Worm (Caenorhabditis elegans): ENCODE results near the gene ltah-1.1.

Gene ltah-1.1

ce11 chrIV:12274365-12274764 is 5.1 kb upstream of the ltah-1.1 start:
- TF ChIP-seq rcor-1 (GFP tag; IDR thresholded peaks at IDR 0.05), result no peak

- TF ChIP-seq lin-26 (GFP tag; IDR thresholded peaks at IDR 0.05) (no peak), chd-7 (tag; optimal IDR thresholded peaks at IDR 0.05) (no peak), egl-18 (GFP tag; IDR thresholded peaks at IDR 0.05) (no peak), mxl-1 (tag; optimal IDR thresholded peaks at IDR 0.05) (no peak), tlf-1 (GFP tag; optimal IDR thresholded peaks at IDR 0.05) (peak; percentile 1), C06A6.2 (GFP tag; conservative IDR thresholded peaks at IDR 0.05) (no peak)
Observed at ce11 chrIV:12275892-12276291, 3.5 kb upstream of the ltah-1.1 start, which contains the start of gene vps-8. TSS of gene vps-8 (minus strand) at chrIV:12275992.

- TF ChIP-seq snpc-1.3 (tag; optimal IDR thresholded peaks at IDR 0.05; ENCODE audit: insufficient read depth) (peak; percentile 24), lsl-1 (GFP tag; optimal IDR thresholded peaks at IDR 0.05) (peak; percentile 74), F33H1.4 (GFP tag; IDR thresholded peaks at IDR 0.05) (peak; percentile 77), madf-6 (GFP tag; IDR thresholded peaks at IDR 0.05) (peak; percentile 68; the same call in 1 of the 2 replicates), snpc-4 (GFP tag; optimal IDR thresholded peaks at IDR 0.05) (no peak), snpc-4 (tag; optimal IDR thresholded peaks at IDR 0.05) (peak in 1 of 4 experiments; percentile 21), D2030.7 (GFP tag; IDR thresholded peaks at IDR 0.05) (0 out of 2 replicates have a peak, but pooled peaks have one; percentile 36), nhr-120 (GFP tag; IDR thresholded peaks at IDR 0.05) (no peak), lin-26 (GFP tag; IDR thresholded peaks at IDR 0.05) (no peak), xnd-1 (tag; optimal IDR thresholded peaks at IDR 0.05) (peak; percentile 48), let-607 (tag; optimal IDR thresholded peaks at IDR 0.05) (peak in 1 of 2 experiments; percentile 16), dox-1 (GFP tag; IDR thresholded peaks at IDR 0.05) (0 out of 2 replicates have a peak, but pooled peaks have one; percentile 17), madf-8 (GFP tag; conservative IDR thresholded peaks at IDR 0.05) (peak; percentile 11; the same call in 1 of the 2 replicates), nhr-27 (tag; optimal IDR thresholded peaks at IDR 0.05) (no peak)
Observed at ce11 chrIV:12278507-12278906, 915 bp upstream of the ltah-1.1 start, which contains the start of the genes tag-335 and vkmt-1. TSS of gene tag-335 (minus strand) at chrIV:12278594. TSS of gene vkmt-1 (plus strand) at chrIV:12278725.

ce11 chrIV:12282157-12282789 is 2.9 kb downstream of the ltah-1.1 start, which contains the start of the genes C42C1.12 and C42C1.19:
TSS of gene C42C1.12 (minus strand) at chrIV:12282207.
TSS of gene C42C1.19 (plus strand) at chrIV:12282739.
- TF ChIP-seq F33H1.4 (GFP tag; IDR thresholded peaks at IDR 0.05) (0 out of 2 replicates have a peak, but pooled peaks have one; percentile 24), athp-1 (tag; optimal IDR thresholded peaks at IDR 0.05) (no peak)

- TF ChIP-seq lsy-27 (tag; optimal IDR thresholded peaks at IDR 0.05; ENCODE audit: borderline replicate concordance, insufficient read depth) (no peak), madf-6 (GFP tag; IDR thresholded peaks at IDR 0.05) (no peak), ztf-18 (tag; optimal IDR thresholded peaks at IDR 0.05) (no peak), B0336.3 (GFP tag; IDR thresholded peaks at IDR 0.05) (no peak), pbrm-1 (GFP tag; IDR thresholded peaks at IDR 0.05) (no peak), dox-1 (GFP tag; IDR thresholded peaks at IDR 0.05) (no peak), zfh-2 (GFP tag; conservative IDR thresholded peaks at IDR 0.05) (no peak), ztf-3 (GFP tag; optimal IDR thresholded peaks at IDR 0.05) (no peak), let-526 (GFP tag; IDR thresholded peaks at IDR 0.05) (no peak), B0019.2 (GFP tag; conservative IDR thresholded peaks at IDR 0.05) (no peak), tbx-9 (tag; optimal IDR thresholded peaks at IDR 0.05; ENCODE audit: borderline replicate concordance) (no peak), Y67H2A.10 (GFP tag; conservative IDR thresholded peaks at IDR 0.05) (no peak), xnd-1 (tag; optimal IDR thresholded peaks at IDR 0.05) (no peak), ceh-58 (GFP tag; IDR thresholded peaks at IDR 0.05) (no peak)
Observed at ce11 chrIV:12282873-12283272, 3.5 kb downstream of the ltah-1.1 start, which contains the start of gene hpo-12. TSS of gene hpo-12 (plus strand) at chrIV:12283173.

Data from whole organism, young adult.